Fruit fly (Drosophila melanogaster) whole organism, embryonic: ENCODE results near the gene Sec61alpha.

ENCODE experiments used
- Aef1 ChIP-seq: fragments of 200-800 bp; sonication (Bioruptor generic); IDR thresholded peaks from 3 replicates; pipeline ENCODE4 v1.3.6; 2022; ENCODE audit warnings: missing biosample characterization, missing genetic modification characterization
- Awh ChIP-seq: fragments of 200-800 bp; sonication (Bioruptor generic); IDR thresholded peaks from 2 replicates; pipeline ENCODE4, ENCODE4 v1.3.6; 2022; ENCODE audit warnings: missing biosample characterization, missing genetic modification characterization
- Bdp1 ChIP-seq: fragments of 200-800 bp; sonication (Bioruptor generic); optimal IDR thresholded peaks from 3 replicates; lab custom pipeline; 2016; ENCODE audit warnings: missing biosample characterization, missing genetic modification characterization
- CG11085 ChIP-seq: fragments of 200-800 bp; sonication (Bioruptor generic); IDR thresholded peaks from 2 replicates; pipeline ENCODE4 v1.3.6; 2022; ENCODE audit warnings: missing biosample characterization, missing genetic modification characterization
- CG11456 ChIP-seq: fragments of 200-800 bp; sonication (Bioruptor generic); IDR thresholded peaks from 3 replicates; pipeline ENCODE4 v1.3.6; 2022; ENCODE audit warnings: missing biosample characterization, missing genetic modification characterization
- CG13123 ChIP-seq: fragments of 200-800 bp; sonication (Bioruptor generic); optimal IDR thresholded peaks from 2 replicates; lab custom pipeline; 2016; ENCODE audit warnings: missing biosample characterization, missing genetic modification characterization
- CG13894 ChIP-seq: fragments of 200-800 bp; sonication (Bioruptor generic); optimal IDR thresholded peaks from 3 replicates; lab custom pipeline; 2018; ENCODE audit warnings: missing biosample characterization, mild to moderate bottlenecking, missing genetic modification characterization, moderate library complexity
- CG14710 ChIP-seq: fragments of 200-800 bp; sonication (Bioruptor generic); optimal IDR thresholded peaks from 3 replicates; lab custom pipeline; 2019; ENCODE audit warnings: missing biosample characterization, mild to moderate bottlenecking, missing genetic modification characterization, moderate library complexity
- CG14860 ChIP-seq: fragments of 200-800 bp; sonication (Bioruptor generic); IDR thresholded peaks from 3 replicates; pipeline ENCODE4 v1.3.6; 2022; ENCODE audit warnings: missing biosample characterization, missing genetic modification characterization; ENCODE audit not compliant: partially characterized antibody
- CG15073 ChIP-seq: fragments of 200-800 bp; sonication (Bioruptor generic); optimal IDR thresholded peaks from 2 replicates; lab custom pipeline; 2016; ENCODE audit warnings: missing biosample characterization, missing genetic modification characterization
- CG15479 ChIP-seq: fragments of 200-800 bp; sonication (Bioruptor generic); optimal IDR thresholded peaks from 3 replicates; lab custom pipeline; 2019; ENCODE audit warnings: missing biosample characterization, mild to moderate bottlenecking, missing genetic modification characterization, moderate library complexity
- CG18619 ChIP-seq: fragments of 200-800 bp; sonication (Bioruptor generic); optimal IDR thresholded peaks from 3 replicates; lab custom pipeline; 2017; ENCODE audit warnings: missing biosample characterization, mild to moderate bottlenecking, missing genetic modification characterization
- CG2199 ChIP-seq: fragments of 200-800 bp; sonication (Bioruptor generic); IDR thresholded peaks from 3 replicates; pipeline ENCODE4 v1.3.6; 2022; ENCODE audit warnings: missing biosample characterization, missing genetic modification characterization
- CG2712 ChIP-seq: fragments of 200-800 bp; optimal IDR thresholded peaks from 3 replicates; lab custom pipeline; 2019; ENCODE audit warnings: missing biosample characterization, mild to moderate bottlenecking, missing genetic modification characterization, moderate library complexity
- CG3065 ChIP-seq: fragments of 200-800 bp; sonication (Bioruptor generic); optimal IDR thresholded peaks from 2 replicates; lab custom pipeline; 2016; ENCODE audit warnings: missing biosample characterization, missing genetic modification characterization
- CG3847 ChIP-seq: fragments of 200-800 bp; sonication (Bioruptor generic); IDR thresholded peaks from 2 replicates; pipeline ENCODE4 v1.3.6; 2022; ENCODE audit warnings: missing biosample characterization, missing genetic modification characterization
- CG4328 ChIP-seq: fragments of 200-800 bp; sonication (Bioruptor generic); optimal IDR thresholded peaks from 3 replicates; lab custom pipeline; 2017; ENCODE audit warnings: missing biosample characterization, missing genetic modification reagents, missing genetic modification characterization
- CG4820 ChIP-seq: fragments of 200-800 bp; sonication (Bioruptor generic); optimal IDR thresholded peaks from 3 replicates; lab custom pipeline; 2016; ENCODE audit warnings: missing biosample characterization, missing genetic modification characterization
- CG7745 ChIP-seq: fragments of 200-800 bp; sonication (Bioruptor generic); optimal IDR thresholded peaks from 2 replicates; lab custom pipeline; 2018; ENCODE audit warnings: missing biosample characterization, mild to moderate bottlenecking, missing genetic modification characterization, moderate library complexity
- CG7987 ChIP-seq: fragments of 200-800 bp; sonication (Bioruptor generic); optimal IDR thresholded peaks from 2 replicates; lab custom pipeline; 2018; ENCODE audit warnings: missing biosample characterization, mild to moderate bottlenecking, missing genetic modification characterization, moderate library complexity
- CG8089 ChIP-seq: fragments of 200-800 bp; sonication (Bioruptor generic); optimal IDR thresholded peaks from 3 replicates; lab custom pipeline; 2016; ENCODE audit warnings: missing biosample characterization, missing genetic modification characterization
- CG8281 ChIP-seq: fragments of 200-800 bp; sonication (Bioruptor generic); optimal IDR thresholded peaks from 2 replicates; lab custom pipeline; 2018; ENCODE audit warnings: missing biosample characterization, mild to moderate bottlenecking, missing genetic modification characterization, moderate library complexity
- Chrac-16 ChIP-seq: fragments of 200-800 bp; sonication (Bioruptor generic); optimal IDR thresholded peaks from 3 replicates; lab custom pipeline; 2016; ENCODE audit warnings: missing biosample characterization, missing genetic modification characterization
- ERR ChIP-seq: fragments of 200-800 bp; sonication (Bioruptor generic); optimal IDR thresholded peaks from 2 replicates; lab custom pipeline; 2016; ENCODE audit warnings: missing biosample characterization, missing genetic modification characterization
- Hr3 ChIP-seq: fragments of 200-800 bp; sonication (Bioruptor generic); optimal IDR thresholded peaks from 3 replicates; lab custom pipeline; 2016; ENCODE audit warnings: missing biosample characterization, missing genetic modification characterization
- NC2β ChIP-seq: fragments of 200-800 bp; sonication (Bioruptor generic); optimal IDR thresholded peaks from 2 replicates; lab custom pipeline; 2016; ENCODE audit warnings: missing biosample characterization, missing genetic modification characterization
- Oli ChIP-seq: fragments of 200-800 bp; sonication (Bioruptor generic); optimal IDR thresholded peaks from 2 replicates; lab custom pipeline; 2018; ENCODE audit warnings: missing biosample characterization, mild to moderate bottlenecking, missing genetic modification characterization, moderate library complexity
- Pdp1 ChIP-seq, 2 experiments: fragments of 200-800 bp; sonication (Bioruptor generic); optimal IDR thresholded peaks; 3 replicates each; lab custom pipeline; 2016; ENCODE audit warnings: missing biosample characterization in 2 of 2, missing genetic modification characterization in 2 of 2, mild to moderate bottlenecking in 1 of 2, moderate library complexity in 1 of 2
- cato ChIP-seq: fragments of 200-800 bp; sonication (Bioruptor generic); optimal IDR thresholded peaks from 2 replicates; lab custom pipeline; 2016; ENCODE audit warnings: missing biosample characterization, missing genetic modification characterization, borderline replicate concordance
- chif ChIP-seq, 2 experiments: fragments of 200-800 bp; sonication (Bioruptor generic); optimal IDR thresholded peaks; 3 replicates each; lab custom pipeline; 2016; ENCODE audit warnings: missing biosample characterization in 2 of 2, missing genetic modification characterization in 2 of 2
- chinmo ChIP-seq: fragments of 200-800 bp; sonication (Bioruptor generic); IDR thresholded peaks from 4 replicates; pipeline ENCODE4 v1.3.6; 2022; ENCODE audit warnings: missing biosample characterization, missing genetic modification characterization; ENCODE audit not compliant: partially characterized antibody
- chm ChIP-seq: fragments of 200-800 bp; sonication (Bioruptor generic); IDR thresholded peaks from 2 replicates; pipeline ENCODE4 v1.3.6; 2022; ENCODE audit warnings: missing biosample characterization, missing genetic modification characterization
- dimm ChIP-seq: fragments of 200-800 bp; sonication (Bioruptor generic); IDR thresholded peaks from 2 replicates; pipeline ENCODE4 v1.3.6; 2022; ENCODE audit warnings: missing biosample characterization, missing genetic modification characterization
- ewg ChIP-seq: fragments of 200-800 bp; sonication (Bioruptor generic); optimal IDR thresholded peaks from 3 replicates; lab custom pipeline; 2017; ENCODE audit warnings: mild to moderate bottlenecking, missing biosample characterization, missing genetic modification reagents, missing genetic modification characterization
- eyg ChIP-seq: fragments of 200-800 bp; sonication (Bioruptor generic); optimal IDR thresholded peaks from 3 replicates; lab custom pipeline; 2016; ENCODE audit warnings: missing biosample characterization, missing genetic modification characterization
- gcm2 ChIP-seq: fragments of 200-800 bp; sonication (Bioruptor generic); optimal IDR thresholded peaks from 2 replicates; lab custom pipeline; 2016; ENCODE audit warnings: missing biosample characterization, missing genetic modification characterization
- odd ChIP-seq: fragments of 200-800 bp; sonication (Bioruptor generic); optimal IDR thresholded peaks from 2 replicates; lab custom pipeline; 2017; ENCODE audit warnings: missing biosample characterization, mild to moderate bottlenecking, missing genetic modification characterization
- onecut ChIP-seq: fragments of 200-800 bp; sonication (Bioruptor generic); IDR thresholded peaks from 2 replicates; pipeline ENCODE4 v1.3.6; 2022; ENCODE audit warnings: missing biosample characterization, missing genetic modification characterization
- pb ChIP-seq: fragments of 200-800 bp; sonication (Bioruptor generic); optimal IDR thresholded peaks from 3 replicates; lab custom pipeline; 2016; ENCODE audit warnings: missing biosample characterization, missing genetic modification characterization
- ro ChIP-seq: fragments of 200-800 bp; sonication (Bioruptor generic); IDR thresholded peaks from 2 replicates; pipeline ENCODE4 v1.3.6; 2022; ENCODE audit warnings: missing biosample characterization, missing genetic modification characterization
- sc ChIP-seq, 3 experiments: fragments of >200 bp in 2 of 3; fragments of 200-800 bp in 1 of 3; sonication (Bioruptor generic) in 1 of 3; optimal IDR thresholded peaks; 2 replicates in 2 of 3; 3 replicates in 1 of 3; lab custom pipeline; 2017; ENCODE audit warnings: mild to moderate bottlenecking in 1 of 3, missing biosample characterization in 1 of 3, missing genetic modification characterization in 1 of 3, missing genetic modification reagents in 1 of 3
- sens ChIP-seq: fragments of 200-800 bp; sonication (Bioruptor generic); peaks from one replicate; lab custom pipeline; 2016; ENCODE audit warnings: missing biosample characterization, missing genetic modification characterization
- seq ChIP-seq: fragments of 200-800 bp; sonication (Bioruptor generic); IDR thresholded peaks from 2 replicates; pipeline ENCODE4 v1.3.6; 2022; ENCODE audit warnings: missing biosample characterization, missing genetic modification characterization
- slbo ChIP-seq: fragments of 200-800 bp; sonication (Bioruptor generic); IDR thresholded peaks from 2 replicates; pipeline ENCODE4 v1.3.6; 2022; ENCODE audit warnings: missing biosample characterization, missing genetic modification characterization
- sr ChIP-seq: fragments of 200-800 bp; sonication (Bioruptor generic); IDR thresholded peaks from 3 replicates; pipeline ENCODE4 v1.3.6; 2022; ENCODE audit warnings: missing biosample characterization, missing genetic modification characterization
- stc ChIP-seq: fragments of 200-800 bp; sonication (Bioruptor generic); IDR thresholded peaks from 2 replicates; pipeline ENCODE4 v1.3.6; 2022; ENCODE audit warnings: missing biosample characterization, missing genetic modification characterization
- ttk ChIP-seq: fragments of 200-800 bp; sonication (Bioruptor generic); IDR thresholded peaks from 2 replicates; pipeline ENCODE4 v2.1.2; 2022; ENCODE audit warnings: missing biosample characterization, missing genetic modification characterization
- unpg ChIP-seq: fragments of 200-800 bp; sonication (Bioruptor generic); optimal IDR thresholded peaks from 3 replicates; lab custom pipeline; 2018; ENCODE audit warnings: missing biosample characterization, mild to moderate bottlenecking, missing genetic modification characterization, moderate library complexity
- z ChIP-seq: fragments of 200-800 bp; sonication (Bioruptor generic); IDR thresholded peaks from 3 replicates; pipeline ENCODE4 v1.3.6; 2022; ENCODE audit warnings: missing biosample characterization, missing genetic modification characterization

Gene Sec61alpha

dm6 chr2L:6480212-6480994 lies at the start of gene Sec61alpha, which contains the start of gene Daxx (continued):
- peak; percentile 80 for TF ChIP-seq CG13123 (GFP tag; lab: Kevin White, UChicago)
- TF ChIP-seq CG4820 (GFP tag; lab: Kevin White, UChicago) = peak; percentile 70
- TF ChIP-seq CG11085 = peak; percentile 80
- TF ChIP-seq Awh (GFP tag; lab: Robert Waterston, UW) = peak; percentile 70; the same call in 1 of the 2 replicates
- TF ChIP-seq sc (optimal IDR thresholded peaks at IDR 0.05; lab: Kevin White, UChicago) = no peak
- peak; percentile 57 for TF ChIP-seq sc (GFP tag; optimal IDR thresholded peaks at IDR 0.05; lab: Kevin White, UChicago)
- TF ChIP-seq Oli = peak; percentile 78
- peak; percentile 90 for TF ChIP-seq CG14710 (tag; lab: Kevin White, UChicago)
- peak; percentile 21 for TF ChIP-seq CG3065 (GFP tag; lab: Kevin White, UChicago)
- peak; percentile 63 for TF ChIP-seq ewg
- TF ChIP-seq chm (GFP tag; lab: Robert Waterston, UW) = peak; percentile 66
- TF ChIP-seq unpg (GFP tag; lab: Kevin White, UChicago) = peak; percentile 85
- TF ChIP-seq Bdp1 = peak; percentile 77
- peak; percentile 88 for TF ChIP-seq CG3847
- peak; percentile 43 for TF ChIP-seq gcm2 (GFP tag; lab: Kevin White, UChicago)
- TF ChIP-seq NC2β (GFP tag; lab: Kevin White, UChicago) = peak; percentile 75
- peak; percentile 84 for TF ChIP-seq cato (GFP tag; lab: Kevin White, UChicago)
- peak; percentile 93 for TF ChIP-seq slbo
- peak; percentile 65 for TF ChIP-seq CG4328 (GFP tag; lab: Kevin White, UChicago)
- TF ChIP-seq Pdp1 (GFP tag; optimal IDR thresholded peaks at IDR 0.05; lab: Kevin White, UChicago) = peak; percentile 73 to 90
- TF ChIP-seq odd (GFP tag; lab: Kevin White, UChicago) = peak; percentile 48
- TF ChIP-seq pb = peak; percentile 68
- peak; percentile 87 for TF ChIP-seq Hr3
- peak; percentile 85 to 88 for TF ChIP-seq chif (GFP tag; optimal IDR thresholded peaks at IDR 0.05; lab: Kevin White, UChicago)
- peak; percentile 85 for TF ChIP-seq CG2712 (tag; lab: Kevin White, UChicago)
- peak; percentile 99 for TF ChIP-seq chinmo
- TF ChIP-seq stc = peak; percentile 57
- peak; percentile 99 for TF ChIP-seq CG14860 (GFP tag; lab: Robert Waterston, UW)
- no peak for TF ChIP-seq CG15479 (GFP tag; lab: Kevin White, UChicago)
- TF ChIP-seq CG13894 (tag; lab: Kevin White, UChicago) = peak; percentile 81
- peak; percentile 45; the same call in 2 of the 3 replicates for TF ChIP-seq sr (GFP tag; lab: Robert Waterston, UW)
- TF ChIP-seq Chrac-16 (GFP tag; lab: Kevin White, UChicago) = peak; percentile 84
- peak; percentile 89 for TF ChIP-seq CG11456 (GFP tag; lab: Robert Waterston, UW)
- peak; percentile 75 for TF ChIP-seq CG18619
- peak; percentile 73; the same call in 1 of the 2 replicates for TF ChIP-seq ttk (GFP tag; lab: Robert Waterston, UW)
- TF ChIP-seq seq (GFP tag; lab: Robert Waterston, UW) = peak; percentile 64
- peak; percentile 89 for TF ChIP-seq eyg
- peak; percentile 52 for TF ChIP-seq CG8281
- TF ChIP-seq ro = no peak
- TF ChIP-seq CG2199 (GFP tag; lab: Robert Waterston, UW) = peak; percentile 61; the same call in 1 of the 3 replicates
- peak; percentile 31; the same call in 1 of the 3 replicates for TF ChIP-seq z
- TF ChIP-seq ERR (GFP tag; lab: Kevin White, UChicago) = peak; percentile 69
- peak; percentile 82 for TF ChIP-seq Aef1
- TF ChIP-seq CG15073 (GFP tag; lab: Kevin White, UChicago) = peak; percentile 30
- peak; percentile 79 for TF ChIP-seq CG8089
- TF ChIP-seq CG7987 (GFP tag; lab: Kevin White, UChicago) = peak; percentile 14
- no peak for TF ChIP-seq CG7745 (tag; lab: Kevin White, UChicago)
- peak; percentile 72 for TF ChIP-seq dimm (GFP tag; lab: Robert Waterston, UW)
- TF ChIP-seq onecut (GFP tag; lab: Robert Waterston, UW) = peak; percentile 67
- TF ChIP-seq sens (GFP tag; lab: Kevin White, UChicago) = peak; percentile 98
